Fruit fly (Drosophila melanogaster) whole organism: ENCODE data around the gene Nt5a.

ENCODE experiments used
- EcR ChIP-seq, 2 experiments: fragments of >200 bp; optimal IDR thresholded peaks; 2 replicates each; lab custom pipeline; 2017; ENCODE audit warnings: missing biosample characterization in 2 of 2, missing genetic modification characterization in 2 of 2, missing genetic modification reagents in 2 of 2
- usp ChIP-seq: fragments of >200 bp; optimal IDR thresholded peaks from 2 replicates; lab custom pipeline; 2017; ENCODE audit warnings: missing biosample characterization, missing genetic modification characterization, mixed read lengths

dm6 chr3L:1320931-1321556, 13.8 kb upstream of the Nt5a start:
- TF ChIP-seq usp (GFP tag; lab: Kevin White, UChicago) (no peak), EcR (GFP tag; optimal IDR thresholded peaks at IDR 0.05; lab: Kevin White, UChicago) (no peak)
